Worm (Caenorhabditis elegans) whole organism, L4/young adult: Measurements from ENCODE around the gene nspc-7.
A peak's percentile ranks its signal among the peaks of the same experiment; 100 is the strongest.
"Not testable (repeated sequence)": the region's sequence is repeated elsewhere in the genome, so short reads cannot be mapped to it uniquely, and the experiment has no call there.

ENCODE experiments used
- W03F9.2 ChIP-seq: fragments of 150-350 bp; optimal IDR thresholded peaks from 2 replicates; lab custom pipeline; 2014; ENCODE audit warnings: missing biosample characterization, missing genetic modification characterization
- dao-5 ChIP-seq: sonication (generic microtip); optimal IDR thresholded peaks from 2 replicates; lab custom pipeline; 2016; ENCODE audit warnings: missing genotype, missing genetic modification characterization, moderate library complexity, missing compliant biosample characterization
- him-1 ChIP-seq: sonication (generic microtip); optimal IDR thresholded peaks from 2 replicates; lab custom pipeline; 2016; ENCODE audit warnings: missing genotype, missing genetic modification reagents, missing genetic modification characterization, missing compliant biosample characterization

The nspc-7 gene

ce11 chrX:8536791-8537190 is 4.9 kb upstream of the nspc-7 start, which contains the start of gene nspc-3:
nspc-3 (plus strand) TSS chrX:8537091.
- TF ChIP-seq W03F9.2 (tag; lab: Kevin White, UChicago) (no peak), dao-5 (tag; lab: Kevin White, UChicago) (no peak), him-1 (tag; lab: Kevin White, UChicago) (no peak)

DNA sequence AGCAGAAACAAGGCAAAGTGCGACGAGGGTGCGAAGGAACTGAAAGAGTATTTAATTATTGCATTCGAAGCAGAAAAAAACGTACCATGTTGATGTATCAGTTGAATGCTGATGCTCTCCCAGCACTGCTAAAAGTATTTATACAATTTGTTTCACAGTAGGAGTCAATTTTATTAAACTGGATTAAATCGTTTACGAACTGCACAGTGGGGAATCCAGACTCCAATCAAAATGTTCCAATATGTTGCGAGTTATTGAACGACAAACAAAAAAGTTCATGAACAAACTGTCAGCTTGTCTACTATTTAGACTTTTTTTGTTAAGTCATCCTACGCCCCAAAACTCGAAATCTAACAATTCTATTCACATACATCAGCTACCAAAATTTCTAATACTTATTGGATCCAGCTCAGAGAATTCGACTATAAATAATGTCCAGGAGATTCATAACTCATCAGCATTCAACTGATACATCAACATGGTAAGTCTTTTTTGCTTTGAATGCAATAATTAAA is 3.3 kb upstream of the nspc-7 start, which contains the start of the genes nspc-4 and nspc-5:
nspc-4 (minus strand) TSS at position 101 of the 515 bp plus-strand sequence.
nspc-5 (plus strand) TSS at position 465 of the 515 bp plus-strand sequence.
- not testable (repeated sequence) for TF ChIP-seq him-1, dao-5, W03F9.2 (tag; lab: Kevin White, UChicago)

ce11 chrX:8545971-8546442 is 4.3 kb downstream of the nspc-7 start, which contains the start of gene sdha-1:
sdha-1 (minus strand) TSS chrX:8546021.
- TF ChIP-seq W03F9.2 (tag; lab: Kevin White, UChicago) (peak; percentile 78), dao-5 (tag; lab: Kevin White, UChicago) (no peak), him-1 (tag; lab: Kevin White, UChicago) (peak; percentile 29)

DNA sequence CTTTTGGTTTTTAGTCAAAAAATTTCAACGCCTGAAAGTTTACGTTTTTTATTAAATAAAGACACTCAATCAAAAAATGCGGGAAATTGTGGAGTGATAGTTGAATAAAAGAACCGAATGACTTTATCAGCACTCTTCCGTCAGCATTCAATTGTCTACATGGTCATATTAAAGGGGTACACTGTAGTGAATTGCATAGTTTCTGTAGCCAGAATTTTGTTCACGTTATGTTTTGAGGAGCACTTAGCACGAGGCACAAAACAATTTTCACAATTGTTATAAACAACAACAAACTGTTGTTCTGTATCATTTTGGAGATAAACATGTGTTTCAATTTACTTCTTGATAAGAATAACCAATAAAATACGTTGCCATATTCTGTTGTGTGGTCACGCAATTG is 7.4 kb downstream of the nspc-7 start, which contains the start of gene D2021.4:
D2021.4 (minus strand) TSS at position 48 of the 400 bp plus-strand sequence.
- TF ChIP-seq him-1 (tag; lab: Kevin White, UChicago) (no peak), dao-5 (tag; lab: Kevin White, UChicago) (no peak), W03F9.2 (tag; lab: Kevin White, UChicago) (no peak)

ce11 chrX:8550099-8550498 is 8.4 kb downstream of the nspc-7 start:
- TF ChIP-seq dao-5 (tag; lab: Kevin White, UChicago): no peak
- TF ChIP-seq W03F9.2 (tag; lab: Kevin White, UChicago): no peak
- TF ChIP-seq him-1 (tag; lab: Kevin White, UChicago): no peak

DNA sequence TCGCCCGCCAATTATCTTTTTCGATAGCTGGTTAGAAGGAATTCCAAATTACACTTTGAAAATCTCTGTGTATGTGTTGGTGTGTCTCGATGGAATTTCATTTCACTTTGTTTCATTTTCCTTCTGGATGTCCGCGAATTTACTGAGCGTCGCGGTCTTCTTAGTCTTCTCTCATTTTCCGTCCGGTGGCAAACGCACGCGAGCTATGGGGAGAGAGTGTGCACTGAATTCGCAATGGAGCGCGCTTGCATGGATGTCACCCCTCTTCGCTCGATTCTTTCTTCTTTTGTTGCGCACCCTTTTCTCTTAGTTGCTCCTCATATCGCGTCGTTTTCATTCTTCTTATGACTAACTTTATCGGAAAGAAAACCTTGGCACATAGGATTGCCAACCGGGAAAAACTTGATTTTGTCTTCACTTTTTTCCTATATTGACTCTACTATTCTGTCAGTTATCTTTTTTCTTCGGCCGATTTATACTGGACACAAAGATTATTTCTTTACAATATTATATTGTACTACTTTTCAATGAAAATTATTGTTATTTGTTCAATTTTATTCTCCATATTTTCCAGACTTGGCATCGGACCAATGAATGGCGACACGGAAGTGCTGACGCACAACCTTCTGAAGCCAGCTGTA is 10.1 kb downstream of the nspc-7 start, which contains the start of gene dhhc-14:
dhhc-14 (plus strand) TSS at position 591 of the 641 bp plus-strand sequence.
- TF ChIP-seq W03F9.2 (tag; lab: Kevin White, UChicago) (no peak), dao-5 (tag; lab: Kevin White, UChicago) (no peak), him-1 (tag; lab: Kevin White, UChicago) (no peak)

DNA sequence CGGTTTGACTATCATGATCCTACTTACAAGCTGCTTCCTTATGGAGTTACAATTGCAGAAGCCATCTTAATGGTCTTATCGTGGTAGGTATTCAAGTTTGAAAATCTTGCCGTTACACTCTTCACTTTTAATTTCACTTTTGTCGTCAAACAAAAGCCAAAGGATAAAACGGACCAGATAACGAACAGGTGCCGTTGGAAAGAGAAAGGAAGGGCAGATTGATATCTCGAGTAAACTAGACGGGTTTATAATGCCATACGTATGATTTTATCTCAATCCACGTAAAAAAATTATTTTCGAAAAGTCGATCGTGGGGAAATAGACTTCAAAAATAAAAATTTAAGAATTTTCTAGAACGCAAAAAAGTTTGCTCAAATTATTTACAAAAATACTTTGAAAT is 12.4 kb downstream of the nspc-7 start:
- TF ChIP-seq dao-5 (tag; lab: Kevin White, UChicago) (no peak), W03F9.2 (tag; lab: Kevin White, UChicago) (no peak), him-1 (tag; lab: Kevin White, UChicago) (no peak)

- TF ChIP-seq him-1 (tag; lab: Kevin White, UChicago) (no peak), dao-5 (tag; lab: Kevin White, UChicago) (no peak)
Observed at ce11 chrX:8556614-8557196, 15.0 kb downstream of the nspc-7 start, which contains the start of gene utx-1. utx-1 (plus strand) TSS chrX:8557146.

- TF ChIP-seq him-1 (tag; lab: Kevin White, UChicago) (no peak), W03F9.2 (tag; lab: Kevin White, UChicago) (no peak), dao-5 (tag; lab: Kevin White, UChicago) (no peak)
Observed at ce11 chrX:8562586-8562985, 20.9 kb downstream of the nspc-7 start.

DNA sequence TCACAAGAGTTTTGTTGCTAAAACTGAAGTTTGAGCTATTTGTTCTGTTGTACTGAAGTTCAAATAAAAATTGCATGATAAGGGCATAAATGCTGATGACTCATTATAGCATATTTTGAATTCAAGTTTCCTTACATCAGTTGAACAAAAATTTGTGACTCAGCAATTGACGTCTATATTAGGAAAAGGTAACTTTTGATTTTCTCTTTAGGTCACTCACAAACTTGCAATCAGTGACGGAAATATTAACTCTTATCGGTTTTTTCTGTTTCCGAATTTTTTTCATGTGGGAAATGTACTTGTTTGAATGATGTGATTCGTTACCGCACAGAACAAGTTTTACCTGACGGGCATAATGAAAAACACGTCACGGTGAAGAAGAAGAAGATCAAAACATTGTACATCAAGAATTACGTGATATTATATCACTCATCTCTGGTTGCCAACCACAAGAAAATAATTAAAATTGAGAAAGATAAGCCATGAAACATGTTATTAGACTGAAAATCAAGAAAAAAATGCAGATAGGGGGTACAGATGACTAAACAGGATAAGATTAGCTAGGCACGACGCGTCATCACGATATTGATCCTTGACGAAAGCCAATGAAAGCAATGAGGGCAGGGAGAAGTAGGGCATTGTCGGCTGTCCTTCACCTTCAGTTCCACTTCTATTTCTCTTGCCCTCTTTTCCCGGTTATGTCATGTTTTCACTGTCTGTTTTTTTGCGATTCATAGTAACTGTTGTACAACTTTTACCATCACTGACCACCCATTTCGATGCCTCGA is 22.2 kb downstream of the nspc-7 start:
- TF ChIP-seq him-1 (tag; lab: Kevin White, UChicago) (no peak), dao-5 (tag; lab: Kevin White, UChicago) (no peak), W03F9.2 (tag; lab: Kevin White, UChicago) (no peak)

DNA sequence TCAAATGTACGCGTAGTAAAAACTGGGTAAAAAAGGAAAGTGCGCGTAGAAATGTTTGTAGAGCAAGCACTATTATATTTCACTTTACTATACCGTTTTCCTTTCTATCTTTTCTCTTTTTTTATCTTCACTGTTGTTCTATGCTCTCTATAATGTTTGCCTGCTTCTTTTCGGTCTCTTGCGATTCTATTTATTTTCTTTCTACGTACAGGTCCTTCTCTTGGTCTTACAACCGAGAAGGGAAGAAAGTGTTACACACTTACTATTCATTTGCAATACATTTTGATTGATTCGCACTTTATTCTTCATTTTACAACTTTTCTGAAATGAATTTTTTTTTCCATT is 22.8 kb downstream of the nspc-7 start:
- TF ChIP-seq W03F9.2 (tag; lab: Kevin White, UChicago) (no peak), dao-5 (tag; lab: Kevin White, UChicago) (no peak), him-1 (tag; lab: Kevin White, UChicago) (no peak)

DNA sequence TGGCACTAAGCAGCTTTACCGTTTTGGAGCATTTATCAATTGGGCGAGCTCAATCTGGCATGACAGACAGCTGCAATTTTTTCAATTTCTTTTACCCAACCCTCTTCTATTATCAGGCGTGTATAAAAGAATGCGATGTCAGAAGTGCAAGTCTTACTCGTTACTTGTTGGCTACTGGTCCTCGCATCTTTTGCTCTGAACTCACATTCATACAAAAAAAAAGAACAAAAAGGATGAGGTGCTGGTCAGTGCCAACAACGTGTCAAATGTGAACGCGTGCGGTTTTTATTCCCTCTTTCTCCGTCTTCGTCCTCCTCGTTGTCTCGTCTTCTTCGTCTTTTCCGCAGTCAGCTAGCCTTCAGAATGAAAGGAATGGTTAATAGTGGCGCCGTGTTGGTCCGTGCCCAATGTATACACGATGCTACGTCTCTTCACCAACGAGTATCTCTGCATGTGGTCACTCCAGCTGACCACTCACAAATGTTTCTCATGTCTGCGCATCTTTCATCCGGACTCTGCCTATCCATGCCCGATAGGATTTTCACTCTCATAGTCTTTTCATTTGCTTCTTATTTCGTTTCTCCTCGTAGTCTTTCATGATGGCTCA is 24.3 kb downstream of the nspc-7 start:
- TF ChIP-seq W03F9.2 (tag; lab: Kevin White, UChicago): no peak
- TF ChIP-seq dao-5 (tag; lab: Kevin White, UChicago): no peak
- no peak for TF ChIP-seq him-1 (tag; lab: Kevin White, UChicago)
